Worm (Caenorhabditis elegans) whole organism, L1 larva: ENCODE results near the gene pqn-90.
"Not testable (repeated sequence)": the region's sequence is repeated elsewhere in the genome, so short reads cannot be mapped to it uniquely, and the experiment has no call there.

Source experiments
- C34B4.2 ChIP-seq: sonication (generic microtip); optimal IDR thresholded peaks from 2 replicates; lab custom pipeline; 2017; ENCODE audit warnings: mild to moderate bottlenecking, missing genetic modification characterization, missing compliant biosample characterization
- F16B12.6 ChIP-seq: fragments of 150-350 bp; optimal IDR thresholded peaks from 2 replicates; lab custom pipeline; 2014; ENCODE audit warnings: missing biosample characterization, missing genetic modification characterization
- ceh-90 ChIP-seq: sonication (generic microtip); optimal IDR thresholded peaks from 2 replicates; lab custom pipeline; 2016; ENCODE audit warnings: missing genetic modification characterization, missing compliant biosample characterization
- ces-1 ChIP-seq: fragments of 150-350 bp; optimal IDR thresholded peaks from 2 replicates; lab custom pipeline; 2014; ENCODE audit warnings: missing biosample characterization, missing genetic modification reagents, missing genetic modification characterization
- dpl-1 ChIP-seq, 3 experiments: fragments of 150-350 bp in 2 of 3; sonication (generic microtip) in 1 of 3; optimal IDR thresholded peaks; 2 replicates each; lab custom pipeline; 2014 to 2017; ENCODE audit warnings: missing biosample characterization in 3 of 3, missing genetic modification characterization in 3 of 3, missing genetic modification reagents in 3 of 3
- efl-1 ChIP-seq, 4 experiments: fragments of 150-350 bp; optimal IDR thresholded peaks in 3 of 4; peaks in 1 of 4; 1 replicate in 1 of 4; 2 replicates in 3 of 4; lab custom pipeline; 2014; ENCODE audit warnings: missing biosample characterization in 2 of 4, missing genetic modification characterization in 2 of 4, missing genetic modification reagents in 2 of 4
- egl-13 ChIP-seq: sonication (generic microtip); optimal IDR thresholded peaks from 2 replicates; lab custom pipeline; 2016; ENCODE audit warnings: missing genotype, missing genetic modification reagents, missing genetic modification characterization, missing compliant biosample characterization
- ets-5 ChIP-seq: fragments of 200-800 bp; sonication (Bioruptor generic); IDR thresholded peaks from 2 replicates; pipeline ENCODE4 v1.3.6; 2022; ENCODE audit warnings: missing genetic modification characterization, missing compliant biosample characterization
- fkh-4 ChIP-seq: sonication (generic microtip); optimal IDR thresholded peaks from 2 replicates; lab custom pipeline; 2016; ENCODE audit warnings: missing compliant biosample characterization, missing genetic modification characterization, borderline replicate concordance
- hlh-17 ChIP-seq: fragments of 200-800 bp; sonication (Bioruptor generic); optimal IDR thresholded peaks from 2 replicates; lab custom pipeline; 2018; ENCODE audit warnings: missing genetic modification characterization, mild to moderate bottlenecking, missing compliant biosample characterization, moderate library complexity, borderline replicate concordance
- hpl-2 ChIP-seq: fragments of 150-350 bp; optimal IDR thresholded peaks from 2 replicates; lab custom pipeline; 2014; ENCODE audit warnings: missing biosample characterization, missing genetic modification reagents, missing genetic modification characterization
- lin-35 ChIP-seq, 2 experiments: fragments of 150-350 bp; optimal IDR thresholded peaks; 2 replicates each; lab custom pipeline; 2014; ENCODE audit warnings: missing biosample characterization in 2 of 2, missing genetic modification characterization in 2 of 2, missing genetic modification reagents in 2 of 2
- mab-9 ChIP-seq: fragments of 200-800 bp; sonication (Bioruptor generic); IDR thresholded peaks from 2 replicates; pipeline ENCODE4 v1.3.6; 2022; ENCODE audit warnings: missing genetic modification reagents, missing genetic modification characterization, missing compliant biosample characterization
- mef-2 ChIP-seq: fragments of 150-350 bp; optimal IDR thresholded peaks from 2 replicates; lab custom pipeline; 2014; ENCODE audit warnings: missing biosample characterization, missing genetic modification characterization
- mep-1 ChIP-seq: fragments of 150-350 bp; optimal IDR thresholded peaks from 2 replicates; lab custom pipeline; 2014; ENCODE audit warnings: missing biosample characterization, missing genetic modification characterization
- nhr-19 ChIP-seq: fragments of 200-800 bp; sonication (Bioruptor generic); conservative IDR thresholded peaks from 2 replicates; pipeline ENCODE4 v1.3.6; 2022; ENCODE audit warnings: missing genetic modification characterization, missing compliant biosample characterization
- nhr-20 ChIP-seq: sonication (generic microtip); optimal IDR thresholded peaks from 2 replicates; lab custom pipeline; 2016; ENCODE audit warnings: mild to moderate bottlenecking, missing genetic modification characterization, missing compliant biosample characterization
- nhr-237 ChIP-seq: fragments of 150-350 bp; optimal IDR thresholded peaks from 2 replicates; lab custom pipeline; 2014; ENCODE audit warnings: missing biosample characterization, missing genetic modification characterization
- nhr-84 ChIP-seq: sonication (generic microtip); optimal IDR thresholded peaks from 2 replicates; lab custom pipeline; 2017; ENCODE audit warnings: missing biosample characterization, missing genetic modification characterization
- nhr-85 ChIP-seq: sonication (generic microtip); peaks from one replicate; lab custom pipeline; 2016; ENCODE audit warnings: missing genetic modification characterization, inconsistent platforms, missing compliant biosample characterization
- nhr-90 ChIP-seq: sonication (generic microtip); optimal IDR thresholded peaks from 2 replicates; lab custom pipeline; 2016; ENCODE audit warnings: mild to moderate bottlenecking, missing genetic modification characterization, missing compliant biosample characterization; ENCODE audit not compliant: poor library complexity
- pag-3 ChIP-seq: sonication (generic microtip); optimal IDR thresholded peaks from 2 replicates; lab custom pipeline; 2017; ENCODE audit warnings: missing genetic modification characterization, mild to moderate bottlenecking, missing compliant biosample characterization, antibody characterized with exemption, borderline replicate concordance; ENCODE audit not compliant: insufficient read depth
- snu-23 ChIP-seq: sonication (generic microtip); optimal IDR thresholded peaks from 2 replicates; lab custom pipeline; 2016; ENCODE audit warnings: missing genetic modification characterization, missing compliant biosample characterization
- sox-4 ChIP-seq: sonication (generic microtip); optimal IDR thresholded peaks from 2 replicates; lab custom pipeline; 2016; ENCODE audit warnings: missing genetic modification characterization, missing compliant biosample characterization
- sptf-1 ChIP-seq: fragments of 150-350 bp; optimal IDR thresholded peaks from 2 replicates; lab custom pipeline; 2014; ENCODE audit warnings: missing biosample characterization, missing genetic modification characterization
- sup-37 ChIP-seq: fragments of 200-800 bp; sonication (Bioruptor generic); optimal IDR thresholded peaks from 2 replicates; lab custom pipeline; 2018; ENCODE audit warnings: mild to moderate bottlenecking, missing genetic modification characterization, missing compliant biosample characterization
- swsn-7 ChIP-seq: sonication (generic microtip); optimal IDR thresholded peaks from 2 replicates; lab custom pipeline; 2016; ENCODE audit warnings: missing genetic modification characterization, missing compliant biosample characterization
- unc-30 ChIP-seq: sonication (generic microtip); optimal IDR thresholded peaks from 2 replicates; lab custom pipeline; 2017; ENCODE audit warnings: missing biosample characterization, missing genetic modification characterization
- zip-4 ChIP-seq: fragments of 200-800 bp; sonication (Bioruptor generic); optimal IDR thresholded peaks from 2 replicates; lab custom pipeline; 2018; ENCODE audit warnings: mild to moderate bottlenecking, missing genetic modification characterization, moderate library complexity, missing compliant biosample characterization
- ztf-11 ChIP-seq, 2 experiments: sonication (generic microtip); optimal IDR thresholded peaks; 2 replicates each; lab custom pipeline; 2016 to 2017; ENCODE audit warnings: missing genetic modification characterization in 2 of 2, missing biosample characterization in 1 of 2, missing compliant biosample characterization in 1 of 2

pqn-90 gene

ce11 chrIV:15321279-15321678 is 30.2 kb upstream of the pqn-90 start, which contains the start of gene Y73F8A.15:
TSS of gene Y73F8A.15 (plus strand) at chrIV:15321579.
- TF ChIP-seq nhr-90 (no peak), ets-5 (GFP tag; lab: Robert Waterston, UW) (no peak), mab-9 (GFP tag; lab: Robert Waterston, UW) (no peak), F16B12.6 (no peak), nhr-237 (tag; lab: Kevin White, UChicago) (no peak), nhr-19 (no peak), unc-30 (tag; lab: Kevin White, UChicago) (no peak), zip-4 (GFP tag; lab: Kevin White, UChicago) (no peak), egl-13 (tag; lab: Kevin White, UChicago) (no peak), sup-37 (GFP tag; lab: Kevin White, UChicago) (no peak), ces-1 (GFP tag; lab: Kevin White, UChicago) (no peak), ztf-11 (tag; optimal IDR thresholded peaks at IDR 0.05; lab: Kevin White, UChicago) (no peak), hlh-17 (no peak), ceh-90 (tag; lab: Kevin White, UChicago) (no peak), hpl-2 (GFP tag; lab: Kevin White, UChicago) (no peak), swsn-7 (tag; lab: Kevin White, UChicago) (no peak), snu-23 (GFP tag; lab: Kevin White, UChicago) (no peak)

DNA sequence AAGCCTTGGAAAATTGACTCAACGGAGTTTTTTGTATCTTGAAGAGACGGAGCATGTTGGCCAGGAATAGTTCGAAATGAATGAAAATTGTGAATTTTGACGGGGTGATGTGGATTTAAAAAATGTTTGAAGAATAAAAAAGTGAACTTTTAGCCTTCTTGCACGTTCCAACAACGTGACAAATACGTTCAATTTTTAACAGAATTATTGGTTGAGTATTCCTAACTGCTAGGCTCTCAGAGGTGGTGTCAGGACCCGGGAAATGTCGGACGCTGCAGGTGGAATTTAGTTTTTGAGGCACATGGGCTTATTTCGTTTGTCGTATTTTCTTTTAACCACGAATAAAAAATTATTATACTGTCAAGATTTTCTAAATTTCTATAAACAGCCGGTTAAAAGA is 27.9 kb upstream of the pqn-90 start, which contains the start of gene Y73F8A.14:
TSS of gene Y73F8A.14 (minus strand) at position 101 of the 400 bp plus-strand sequence.
- TF ChIP-seq C34B4.2 (tag; lab: Kevin White, UChicago); sox-4; pag-3: not testable (repeated sequence)

DNA sequence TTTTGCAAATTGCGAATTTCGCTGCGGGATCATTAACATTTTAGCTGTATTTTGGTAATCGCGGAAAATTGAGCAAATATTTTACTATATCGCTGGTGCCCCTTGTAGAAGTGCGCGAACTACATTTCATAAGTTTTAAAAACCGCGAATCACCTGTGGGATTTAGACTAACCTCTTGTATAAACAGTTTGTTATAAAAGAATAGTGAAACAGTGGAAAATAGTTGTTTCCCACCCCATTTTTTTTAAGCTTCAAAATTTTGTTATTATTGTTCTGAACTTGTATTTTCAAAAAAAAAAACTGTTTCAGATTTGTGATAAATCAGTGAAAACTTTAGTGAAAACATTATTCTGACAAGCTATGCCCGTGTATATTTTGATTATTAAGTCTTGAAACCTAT is 24.4 kb upstream of the pqn-90 start:
- TF ChIP-seq dpl-1 (GFP tag; optimal IDR thresholded peaks at IDR 0.05; lab: Kevin White, UChicago) (no peak), nhr-84 (tag; lab: Kevin White, UChicago) (no peak), hpl-2 (GFP tag; lab: Kevin White, UChicago) (no peak), mep-1 (tag; lab: Kevin White, UChicago) (no peak), fkh-4 (no peak), nhr-85 (tag; lab: Kevin White, UChicago) (peak; percentile 14), nhr-20 (tag; lab: Kevin White, UChicago) (no peak)
- TF ChIP-seq, all 84 proteins: peak for 1

- TF ChIP-seq efl-1 (optimal IDR thresholded peaks at IDR 0.05; lab: Kevin White, UChicago): peak in 1 of 2 experiments; percentile 20
- TF ChIP-seq efl-1 (GFP tag; optimal IDR thresholded peaks at IDR 0.05 in 1 of 2; lab: Kevin White, UChicago): no peak
- peak; percentile 11 for TF ChIP-seq snu-23 (GFP tag; lab: Kevin White, UChicago)
- TF ChIP-seq nhr-20 (tag; lab: Kevin White, UChicago): no peak
- peak in 1 of 3 experiments; percentile 9 for TF ChIP-seq dpl-1 (GFP tag; optimal IDR thresholded peaks at IDR 0.05; lab: Kevin White, UChicago)
- no peak for TF ChIP-seq mep-1 (tag; lab: Kevin White, UChicago)
- peak in 1 of 2 experiments; percentile 38 for TF ChIP-seq lin-35 (GFP tag; optimal IDR thresholded peaks at IDR 0.05; lab: Kevin White, UChicago)
These were observed 20.9 kb upstream of the pqn-90 start, which contains the start of gene Y73F8A.13 for ce11 chrIV:15312008-15312407. TSS of gene Y73F8A.13 (plus strand) at chrIV:15312247.

ce11 chrIV:15311590-15311989 is 20.5 kb upstream of the pqn-90 start, which contains the start of gene Y73F8A.12:
TSS of gene Y73F8A.12 (minus strand) at chrIV:15311690.
- not testable (repeated sequence) for TF ChIP-seq sptf-1, C34B4.2, mef-2 (tag; lab: Kevin White, UChicago)

- peak; percentile 72 for TF ChIP-seq nhr-85 (tag; lab: Kevin White, UChicago)
These were observed 19.9 kb upstream of the pqn-90 start for ce11 chrIV:15310965-15311364.
